Fruit fly (Drosophila melanogaster) whole organism, adult: ENCODE data around the gene CG11768.
A peak's percentile ranks its signal among the peaks of the same experiment; 100 is the strongest.

Experiments
- CG11617 ChIP-seq: fragments of 200-800 bp; sonication (Bioruptor generic); optimal IDR thresholded peaks from 2 replicates; lab custom pipeline; 2017; ENCODE audit warnings: mild to moderate bottlenecking, missing biosample characterization, missing genetic modification reagents, missing genetic modification characterization
- CG12768 ChIP-seq: fragments of 200-800 bp; sonication (Bioruptor generic); optimal IDR thresholded peaks from 2 replicates; lab custom pipeline; 2017; ENCODE audit warnings: missing biosample characterization, missing genetic modification characterization, mild to moderate bottlenecking, moderate library complexity, missing genetic modification reagents
- CG14711 ChIP-seq: fragments of 200-800 bp; sonication (Bioruptor generic); optimal IDR thresholded peaks from 2 replicates; lab custom pipeline; 2018; ENCODE audit warnings: missing biosample characterization, mild to moderate bottlenecking, missing genetic modification characterization, moderate library complexity
- CG1620 ChIP-seq: fragments of 200-800 bp; sonication (Bioruptor generic); optimal IDR thresholded peaks from 2 replicates; lab custom pipeline; 2016; ENCODE audit warnings: missing biosample characterization, missing genetic modification characterization
- CG33017 ChIP-seq: fragments of 200-800 bp; sonication (Bioruptor generic); optimal IDR thresholded peaks from 2 replicates; lab custom pipeline; 2018; ENCODE audit warnings: missing biosample characterization, mild to moderate bottlenecking, missing genetic modification characterization, moderate library complexity
- CG5204 ChIP-seq: fragments of 200-800 bp; sonication (Bioruptor generic); optimal IDR thresholded peaks from 2 replicates; lab custom pipeline; 2016; ENCODE audit warnings: missing biosample characterization, missing genetic modification characterization
- CG7045 ChIP-seq: fragments of 200-800 bp; sonication (Bioruptor generic); optimal IDR thresholded peaks from 2 replicates; lab custom pipeline; 2017; ENCODE audit warnings: missing biosample characterization, mild to moderate bottlenecking, missing genetic modification characterization
- CG7101 ChIP-seq: fragments of 200-800 bp; sonication (Bioruptor generic); optimal IDR thresholded peaks from 2 replicates; lab custom pipeline; 2018; ENCODE audit warnings: missing biosample characterization, mild to moderate bottlenecking, missing genetic modification characterization, moderate library complexity
- Clk ChIP-seq: fragments of 200-800 bp; sonication (Bioruptor generic); optimal IDR thresholded peaks from 2 replicates; lab custom pipeline; 2017; ENCODE audit warnings: missing biosample characterization, missing genetic modification characterization
- Crg-1 ChIP-seq: fragments of 200-800 bp; sonication (Bioruptor generic); optimal IDR thresholded peaks from 2 replicates; lab custom pipeline; 2016; ENCODE audit warnings: missing biosample characterization, missing genetic modification characterization
- Hr96 ChIP-seq: fragments of 200-800 bp; sonication (Bioruptor generic); optimal IDR thresholded peaks from 2 replicates; lab custom pipeline; 2016; ENCODE audit warnings: missing biosample characterization, missing genetic modification characterization
- Mnt ChIP-seq: fragments of 200-800 bp; sonication (Bioruptor generic); optimal IDR thresholded peaks from 2 replicates; lab custom pipeline; 2016; ENCODE audit warnings: missing biosample characterization, mild to moderate bottlenecking, missing genetic modification characterization
- bab1 ChIP-seq: fragments of 200-800 bp; sonication (Bioruptor generic); optimal IDR thresholded peaks from 3 replicates; lab custom pipeline; 2019; ENCODE audit warnings: missing biosample characterization, mild to moderate bottlenecking, missing genetic modification characterization, moderate library complexity
- cic ChIP-seq: fragments of 200-800 bp; sonication (Bioruptor generic); optimal IDR thresholded peaks from 2 replicates; lab custom pipeline; 2017; ENCODE audit warnings: missing biosample characterization, mild to moderate bottlenecking, missing genetic modification characterization, moderate library complexity
- cnc ChIP-seq, 2 experiments: fragments of >200 bp; optimal IDR thresholded peaks; 2 replicates each; lab custom pipeline; 2017
- kay ChIP-seq: fragments of 200-800 bp; sonication (Bioruptor generic); peaks from one replicate; lab custom pipeline; 2016; ENCODE audit warnings: missing biosample characterization, missing genetic modification characterization, borderline replicate concordance
- ovo ChIP-seq: fragments of 200-800 bp; sonication (Bioruptor generic); optimal IDR thresholded peaks from 2 replicates; lab custom pipeline; 2016; ENCODE audit warnings: missing biosample characterization, missing genetic modification characterization
- pad ChIP-seq: fragments of 200-800 bp; sonication (Bioruptor generic); optimal IDR thresholded peaks from 3 replicates; lab custom pipeline; 2017; ENCODE audit warnings: missing biosample characterization, missing genetic modification characterization, mild to moderate bottlenecking, moderate library complexity, missing genetic modification reagents
- tj ChIP-seq: fragments of 200-800 bp; sonication (Bioruptor generic); optimal IDR thresholded peaks from 3 replicates; lab custom pipeline; 2017; ENCODE audit warnings: missing biosample characterization, mild to moderate bottlenecking, missing genetic modification characterization, moderate library complexity
- toe ChIP-seq: fragments of 200-800 bp; sonication (Bioruptor generic); optimal IDR thresholded peaks from 2 replicates; lab custom pipeline; 2016; ENCODE audit warnings: missing biosample characterization, missing genetic modification characterization

The CG11768 gene

DNA sequence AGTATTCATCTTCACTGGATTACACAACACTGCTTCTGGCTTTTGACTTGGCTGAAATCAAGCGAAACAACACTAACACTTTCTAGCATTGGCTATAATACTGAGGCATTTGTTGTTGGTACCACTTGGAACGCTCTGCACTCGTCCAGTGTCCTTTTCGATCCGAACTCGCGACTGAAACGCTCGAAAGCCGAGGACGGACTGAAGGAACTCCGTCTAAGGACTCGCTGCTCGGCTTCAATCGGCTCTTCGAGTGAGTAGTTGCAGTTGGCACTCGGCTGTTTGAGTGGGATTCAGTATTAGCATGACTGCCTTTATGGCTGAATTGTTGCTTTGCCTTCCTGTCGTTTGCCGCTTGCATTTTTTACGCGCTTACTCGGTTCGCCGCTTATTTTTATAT is at the start of gene CG11768, which contains the start of gene CG34135:
TSS of gene CG11768 (minus strand) at position 203 of the 400 bp plus-strand sequence.
TSS of gene CG34135 (minus strand) at position 194 of the 400 bp plus-strand sequence.
- TF ChIP-seq CG7045 (no peak), CG1620 (GFP tag; lab: Kevin White, UChicago) (no peak), Mnt (no peak), Crg-1 (GFP tag; lab: Kevin White, UChicago) (no peak), Hr96 (GFP tag; lab: Kevin White, UChicago) (no peak), ovo (no peak), cnc (optimal IDR thresholded peaks at IDR 0.05; lab: Kevin White, UChicago) (no peak), CG14711 (tag; lab: Kevin White, UChicago) (no peak), CG7101 (no peak), Clk (GFP tag; lab: Kevin White, UChicago) (no peak), CG12768 (GFP tag; lab: Kevin White, UChicago) (no peak), tj (no peak), bab1 (no peak)

DNA sequence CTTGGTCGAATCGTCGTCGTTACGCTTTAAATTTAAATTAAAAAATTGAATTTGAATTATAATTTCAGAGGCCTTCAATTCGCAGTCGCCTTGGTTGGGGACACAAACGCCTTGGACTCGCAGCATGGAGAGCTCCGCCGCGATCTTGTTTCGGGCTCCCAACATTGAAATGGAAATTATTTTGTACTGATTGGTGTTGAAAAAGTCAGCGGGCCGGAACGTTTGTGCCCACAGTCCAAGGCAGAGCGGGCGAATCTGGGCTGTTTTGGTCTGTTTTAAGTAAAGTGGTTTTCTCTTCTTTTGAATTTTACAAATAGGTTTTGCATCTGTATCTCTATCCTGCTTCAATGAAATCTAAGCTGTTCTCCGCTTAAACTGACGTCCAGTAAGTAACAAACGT is 47.1 kb upstream of the CG11768 start:
- TF ChIP-seq ovo = no peak
- peak; percentile 28 for TF ChIP-seq tj
- no peak for TF ChIP-seq CG7045
- TF ChIP-seq CG1620 (GFP tag; lab: Kevin White, UChicago) = peak; percentile 0
- TF ChIP-seq Clk (GFP tag; lab: Kevin White, UChicago) = peak; percentile 0
- no peak for TF ChIP-seq toe (GFP tag; lab: Kevin White, UChicago)

DNA sequence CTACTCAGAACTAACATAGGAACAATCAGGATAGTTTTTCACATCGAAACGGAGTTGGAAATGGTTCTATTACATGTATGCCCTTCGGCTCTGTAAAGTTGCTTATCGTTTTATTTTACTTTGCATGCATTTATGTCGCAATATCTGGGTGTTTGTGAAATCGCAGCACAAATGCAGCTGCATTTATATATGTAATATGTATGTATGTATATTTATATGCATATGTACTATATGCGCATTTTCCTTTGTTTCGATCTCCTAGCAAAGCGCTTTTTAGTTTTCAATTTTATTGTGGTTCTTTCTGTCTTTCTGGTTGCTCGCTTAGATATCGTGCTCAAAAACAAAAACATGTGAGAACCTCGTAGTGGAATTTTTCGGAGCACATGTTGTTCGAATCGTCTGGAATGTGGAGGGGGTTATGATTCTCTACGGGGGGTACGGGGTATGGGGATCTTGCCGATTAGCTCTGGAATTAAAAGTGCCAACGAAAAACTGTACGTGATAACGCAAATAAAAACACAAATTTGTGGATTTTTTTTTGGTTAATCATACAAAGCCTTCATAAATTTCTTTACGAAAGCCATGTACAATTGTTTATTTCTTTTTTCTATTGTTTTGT is 46.1 kb upstream of the CG11768 start:
- TF ChIP-seq CG5204 (GFP tag; lab: Kevin White, UChicago) (no peak), Crg-1 (GFP tag; lab: Kevin White, UChicago) (no peak), CG7101 (no peak), ovo (no peak), kay (GFP tag; lab: Kevin White, UChicago) (peak; percentile 76), Mnt (peak; percentile 66), tj (peak; percentile 89), pad (GFP tag; lab: Kevin White, UChicago) (no peak), CG11617 (GFP tag; lab: Kevin White, UChicago) (no peak), Hr96 (GFP tag; lab: Kevin White, UChicago) (no peak), CG33017 (tag; lab: Kevin White, UChicago) (no peak), cnc (optimal IDR thresholded peaks at IDR 0.05; lab: Kevin White, UChicago) (no peak), toe (GFP tag; lab: Kevin White, UChicago) (no peak), CG7045 (no peak), cic (GFP tag; lab: Kevin White, UChicago) (peak; percentile 20), CG12768 (GFP tag; lab: Kevin White, UChicago) (no peak), Clk (GFP tag; lab: Kevin White, UChicago) (no peak), CG1620 (GFP tag; lab: Kevin White, UChicago) (no peak), bab1 (peak; percentile 2), CG14711 (tag; lab: Kevin White, UChicago) (no peak)

DNA sequence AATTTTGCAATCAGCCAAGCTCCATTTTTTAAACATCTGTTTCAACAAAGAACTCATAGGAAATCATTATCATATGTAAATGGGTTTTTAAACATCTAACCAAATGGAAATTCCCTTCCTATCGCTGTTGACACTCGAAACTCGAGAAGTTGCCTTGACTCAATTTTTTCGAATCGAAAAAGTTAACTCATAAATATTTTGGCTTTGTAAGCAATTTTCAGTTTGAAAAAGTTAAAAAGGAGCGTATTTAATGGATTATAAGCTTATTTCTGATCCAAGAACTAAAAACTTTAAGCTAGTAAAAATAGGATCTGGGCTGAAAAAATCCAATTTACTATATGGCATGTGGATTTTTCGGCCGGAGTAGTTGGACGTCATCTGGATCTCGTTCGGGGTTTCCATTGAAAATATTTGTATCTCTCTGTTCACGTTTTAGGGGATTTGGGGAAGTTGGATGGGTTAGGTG is 45.2 kb upstream of the CG11768 start, which contains the start of gene CG9837:
TSS of gene CG9837 (minus strand) at position 416 of the 466 bp plus-strand sequence.
- TF ChIP-seq Crg-1 (GFP tag; lab: Kevin White, UChicago) (no peak), CG11617 (GFP tag; lab: Kevin White, UChicago) (no peak), toe (GFP tag; lab: Kevin White, UChicago) (no peak), tj (peak; percentile 50), CG33017 (tag; lab: Kevin White, UChicago) (no peak)

DNA sequence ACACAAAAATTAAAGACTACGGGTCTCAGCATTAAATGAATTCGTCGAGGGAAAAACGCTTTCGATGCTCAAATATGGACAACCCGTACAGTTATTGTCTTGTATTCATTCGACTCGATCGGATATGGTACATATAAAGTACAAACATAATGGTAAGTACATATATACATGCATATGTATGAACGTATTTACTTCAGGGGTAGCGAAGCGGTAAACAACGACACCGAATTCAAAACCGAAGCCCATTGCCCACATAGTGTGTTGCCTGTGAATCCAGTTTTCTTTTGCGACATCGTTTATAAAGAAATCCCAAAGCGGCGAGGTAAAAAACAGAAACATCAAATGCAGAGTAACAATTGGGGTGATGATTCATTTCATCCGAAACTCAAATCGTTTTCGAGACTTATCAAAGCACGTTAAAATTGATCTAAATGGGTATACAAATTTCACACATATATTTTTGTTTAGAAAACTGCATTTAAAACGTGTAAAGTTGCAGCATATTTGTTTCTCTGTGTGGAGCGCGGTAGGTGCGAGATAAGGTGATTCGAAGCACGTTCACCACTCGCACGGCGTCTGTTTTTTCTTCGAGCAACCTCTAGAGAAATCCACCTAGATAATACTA is 44.5 kb upstream of the CG11768 start:
- TF ChIP-seq CG33017 (tag; lab: Kevin White, UChicago) (no peak), CG14711 (tag; lab: Kevin White, UChicago) (peak; percentile 12), CG7101 (no peak), kay (GFP tag; lab: Kevin White, UChicago) (peak; percentile 81), Clk (GFP tag; lab: Kevin White, UChicago) (no peak), CG5204 (GFP tag; lab: Kevin White, UChicago) (no peak), toe (GFP tag; lab: Kevin White, UChicago) (no peak), Crg-1 (GFP tag; lab: Kevin White, UChicago) (no peak), pad (GFP tag; lab: Kevin White, UChicago) (no peak), CG11617 (GFP tag; lab: Kevin White, UChicago) (no peak), CG7045 (peak; percentile 9), cic (GFP tag; lab: Kevin White, UChicago) (no peak), cnc (optimal IDR thresholded peaks at IDR 0.05; lab: Kevin White, UChicago) (no peak), Mnt (no peak), tj (peak; percentile 94), bab1 (no peak)

DNA sequence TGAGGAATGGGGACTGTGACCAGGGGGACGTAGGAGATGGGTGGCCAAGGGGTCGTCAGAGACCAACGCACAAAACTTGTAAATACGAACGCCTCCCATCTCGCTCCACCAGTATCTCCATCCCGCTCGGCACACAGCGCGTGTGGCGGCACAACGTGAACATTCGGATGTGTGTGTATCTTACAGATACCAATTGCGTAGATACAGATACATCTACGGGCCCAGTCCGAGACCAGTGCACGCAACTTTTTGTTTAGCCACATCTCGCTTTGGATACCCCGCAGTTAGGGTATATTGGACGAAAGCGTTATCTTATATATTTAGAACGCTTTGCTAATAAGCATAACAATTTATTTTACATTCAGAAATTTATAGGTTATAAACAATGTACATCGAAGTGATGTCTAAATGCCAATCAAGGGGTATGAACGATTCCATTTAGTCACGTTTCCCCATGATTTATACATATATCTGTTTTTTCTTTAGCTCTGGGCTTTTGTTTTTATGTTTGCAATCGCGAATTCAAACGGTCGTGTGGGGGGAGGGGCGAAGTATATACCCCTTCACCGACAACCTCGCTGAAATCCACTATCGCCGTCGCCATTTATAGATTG is 43.4 kb upstream of the CG11768 start:
- peak; percentile 43 for TF ChIP-seq bab1
- no peak for TF ChIP-seq CG5204 (GFP tag; lab: Kevin White, UChicago)
- TF ChIP-seq CG7101 = peak; percentile 91
- peak; percentile 74 for TF ChIP-seq pad (GFP tag; lab: Kevin White, UChicago)
- peak; percentile 68 for TF ChIP-seq Crg-1 (GFP tag; lab: Kevin White, UChicago)
- no peak for TF ChIP-seq cnc (optimal IDR thresholded peaks at IDR 0.05; lab: Kevin White, UChicago)
- peak; percentile 45 for TF ChIP-seq Mnt
- TF ChIP-seq Hr96 (GFP tag; lab: Kevin White, UChicago) = peak; percentile 56
- peak; percentile 81 for TF ChIP-seq CG12768 (GFP tag; lab: Kevin White, UChicago)
- no peak for TF ChIP-seq tj
- TF ChIP-seq kay (GFP tag; lab: Kevin White, UChicago) = peak; percentile 92
- peak; percentile 65 for TF ChIP-seq Clk (GFP tag; lab: Kevin White, UChicago)
- peak; percentile 79 for TF ChIP-seq cic (GFP tag; lab: Kevin White, UChicago)
- TF ChIP-seq CG14711 (tag; lab: Kevin White, UChicago) = peak; percentile 86
- TF ChIP-seq CG33017 (tag; lab: Kevin White, UChicago) = peak; percentile 94
- TF ChIP-seq CG11617 (GFP tag; lab: Kevin White, UChicago) = peak; percentile 70
- TF ChIP-seq CG7045 = peak; percentile 91
- TF ChIP-seq CG1620 (GFP tag; lab: Kevin White, UChicago) = no peak
- TF ChIP-seq ovo = peak; percentile 31
- peak; percentile 42 for TF ChIP-seq toe (GFP tag; lab: Kevin White, UChicago)
